Worm (Caenorhabditis elegans) whole organism, L4 larva: ENCODE data around the gene F20A1.6.

Experiments
- Y75B8A.6 ChIP-seq: fragments of 200-800 bp; sonication (Bioruptor generic); IDR thresholded peaks from 2 replicates; pipeline ENCODE4 v1.3.6; 2022; ENCODE audit warnings: missing genetic modification reagents, missing genetic modification characterization, missing compliant biosample characterization
- ceh-28 ChIP-seq: fragments of 150-350 bp; optimal IDR thresholded peaks from 2 replicates; lab custom pipeline; 2014; ENCODE audit warnings: missing biosample characterization, missing genetic modification reagents, missing genetic modification characterization
- nhr-237 ChIP-seq: sonication (generic microtip); optimal IDR thresholded peaks from 2 replicates; lab custom pipeline; 2017; ENCODE audit warnings: missing biosample characterization, missing genetic modification characterization
- nhr-28 ChIP-seq: fragments of 150-350 bp; optimal IDR thresholded peaks from 2 replicates; lab custom pipeline; 2014; ENCODE audit warnings: missing biosample characterization, missing genetic modification characterization

DNA sequence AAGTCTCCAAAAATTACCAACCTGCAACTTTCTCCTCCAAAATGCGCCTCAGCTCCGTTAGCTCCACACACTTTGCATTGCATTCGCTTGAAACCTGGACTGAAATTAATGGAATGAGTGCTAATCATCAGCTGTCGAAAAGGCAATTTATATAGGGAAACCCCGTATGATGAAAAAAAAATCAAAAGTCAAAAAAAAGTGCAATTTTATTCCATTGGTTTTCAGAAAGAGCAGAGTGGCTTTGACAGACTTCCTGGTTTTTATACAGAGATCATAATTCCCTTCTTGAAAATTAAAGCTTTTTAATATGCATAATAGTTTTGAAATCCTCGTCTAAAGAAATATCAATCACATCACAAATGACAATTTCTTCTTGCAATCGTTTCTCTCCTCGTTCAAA is 39.3 kb downstream of the F20A1.6 start, which contains the start of gene nhr-139:
- no peak for TF ChIP-seq nhr-28 (tag; lab: Kevin White, UChicago)
- TF ChIP-seq ceh-28 (tag; lab: Kevin White, UChicago) = no peak
- no peak for TF ChIP-seq nhr-237 (tag; lab: Kevin White, UChicago)
- no peak for TF ChIP-seq Y75B8A.6 (GFP tag; lab: Robert Waterston, UW)
